Fruit fly (Drosophila melanogaster): ENCODE results near the gene Ca-alpha1T.
A peak's percentile ranks its signal among the peaks of the same experiment; 100 is the strongest.

The Ca-alpha1T gene

dm6 chrX:6067281-6068008 is 124.8 kb downstream of the Ca-alpha1T start, which contains the start of gene CG5928 (continued):
- no peak for TF ChIP-seq wor (GFP tag; IDR thresholded peaks at IDR 0.05)
- no peak for TF ChIP-seq GATAe (GFP tag; conservative IDR thresholded peaks at IDR 0.05)
- TF ChIP-seq Neu2 (GFP tag; optimal IDR thresholded peaks at IDR 0.05; ENCODE audit: borderline replicate concordance) = no peak
- no peak for TF ChIP-seq Dbx (GFP tag; IDR thresholded peaks at IDR 0.05)
- TF ChIP-seq fd3F (GFP tag; optimal IDR thresholded peaks at IDR 0.05) = peak; percentile 6
- no peak for TF ChIP-seq Hmx (GFP tag; optimal IDR thresholded peaks at IDR 0.05)
- no peak for TF ChIP-seq CG6854 (GFP tag; optimal IDR thresholded peaks at IDR 0.05)
- no peak for TF ChIP-seq Lim3 (GFP tag; IDR thresholded peaks at IDR 0.05)
- no peak for TF ChIP-seq slou (GFP tag; optimal IDR thresholded peaks at IDR 0.05)
- TF ChIP-seq Meics (GFP tag; optimal IDR thresholded peaks at IDR 0.05) = peak; percentile 51
- TF ChIP-seq CG16813 (GFP tag; IDR thresholded peaks at IDR 0.05; ENCODE audit: partially characterized antibody) = no peak
- no peak for TF ChIP-seq CG8359 (GFP tag; optimal IDR thresholded peaks at IDR 0.05; ENCODE audit: borderline replicate concordance)
- TF ChIP-seq CG13894 (tag; optimal IDR thresholded peaks at IDR 0.05) = no peak
- no peak for TF ChIP-seq CG11456 (GFP tag; IDR thresholded peaks at IDR 0.05)
- no peak for TF ChIP-seq ash1 (GFP tag; optimal IDR thresholded peaks at IDR 0.05)
- no peak for TF ChIP-seq jing (GFP tag; optimal IDR thresholded peaks at IDR 0.05)
- no peak for TF ChIP-seq bab2 (GFP tag; optimal IDR thresholded peaks at IDR 0.05)
- no peak for TF ChIP-seq Side (GFP tag; optimal IDR thresholded peaks at IDR 0.05)
- TF ChIP-seq CG6272 (GFP tag; IDR thresholded peaks at IDR 0.05) = no peak
- TF ChIP-seq CG14860 (GFP tag; IDR thresholded peaks at IDR 0.05; ENCODE audit: partially characterized antibody) = no peak
- no peak for TF ChIP-seq ssp (GFP tag; IDR thresholded peaks at IDR 0.05)
- no peak for TF ChIP-seq CG2120 (GFP tag; optimal IDR thresholded peaks at IDR 0.05)
- TF ChIP-seq CG3163 (GFP tag; optimal IDR thresholded peaks at IDR 0.05) = no peak
- no peak for TF ChIP-seq CG7786 (GFP tag; optimal IDR thresholded peaks at IDR 0.05)
- peak; percentile 35 for TF ChIP-seq Deaf1 (tag; optimal IDR thresholded peaks at IDR 0.05)
- TF ChIP-seq MBD-R2 (GFP tag; IDR thresholded peaks at IDR 0.05) = no peak
- TF ChIP-seq Abd-B (GFP tag; optimal IDR thresholded peaks at IDR 0.05) = peak; percentile 51
- no peak for TF ChIP-seq HLHmδ (GFP tag; optimal IDR thresholded peaks at IDR 0.05)
- TF ChIP-seq HHEX (GFP tag; optimal IDR thresholded peaks at IDR 0.05) = peak; percentile 27
- TF ChIP-seq Dip3 (GFP tag; optimal IDR thresholded peaks at IDR 0.05) = no peak
- TF ChIP-seq CG9876 (GFP tag; optimal IDR thresholded peaks at IDR 0.05) = no peak
- no peak for TF ChIP-seq CG2202 (tag; optimal IDR thresholded peaks at IDR 0.05)
- no peak for TF ChIP-seq CG1832 (GFP tag; optimal IDR thresholded peaks at IDR 0.05)
- TF ChIP-seq Lhr (GFP tag; optimal IDR thresholded peaks at IDR 0.05) = no peak
- no peak for TF ChIP-seq ase (GFP tag; IDR thresholded peaks at IDR 0.05)
- no peak for TF ChIP-seq Tbp (GFP tag; optimal IDR thresholded peaks at IDR 0.05)
- peak; percentile 45 for TF ChIP-seq lab (GFP tag; optimal IDR thresholded peaks at IDR 0.05)
- peak; percentile 10 for TF ChIP-seq unpg (GFP tag; optimal IDR thresholded peaks at IDR 0.05)
- TF ChIP-seq CG16863 (GFP tag; optimal IDR thresholded peaks at IDR 0.05) = no peak
- TF ChIP-seq CG18262 (tag; optimal IDR thresholded peaks at IDR 0.05) = peak; percentile 40
- TF ChIP-seq otp (GFP tag; IDR thresholded peaks at IDR 0.05) = no peak
- TF ChIP-seq Hsf (GFP tag; optimal IDR thresholded peaks at IDR 0.05) = no peak
- TF ChIP-seq D (optimal IDR thresholded peaks at IDR 0.05) = no peak
- TF ChIP-seq D (GFP tag; optimal IDR thresholded peaks at IDR 0.05) = no peak
- no peak for TF ChIP-seq kah (GFP tag; optimal IDR thresholded peaks at IDR 0.05)
- TF ChIP-seq cato (GFP tag; optimal IDR thresholded peaks at IDR 0.05; ENCODE audit: borderline replicate concordance) = no peak
- TF ChIP-seq gem (tag; optimal IDR thresholded peaks at IDR 0.05) = peak; percentile 63
- no peak for TF ChIP-seq prd (optimal IDR thresholded peaks at IDR 0.05)
- peak; percentile 54; the same call in 1 of the 3 replicates for TF ChIP-seq prd (GFP tag; IDR thresholded peaks at IDR 0.05)
- TF ChIP-seq lbe (GFP tag; optimal IDR thresholded peaks at IDR 0.05) = no peak
- peak; percentile 17; the same call in 2 of the 3 replicates for TF ChIP-seq CG14050 (GFP tag; IDR thresholded peaks at IDR 0.05)

Measured in whole organism, embryonic.